Fruit fly (Drosophila melanogaster): ENCODE results near the gene Neto.

dm6 chrX:13565490-13566156 is 119.9 kb downstream of the Neto start:
- TF ChIP-seq gl (tag; optimal IDR thresholded peaks at IDR 0.05) = no peak
- TF ChIP-seq CG12605 (GFP tag; IDR thresholded peaks at IDR 0.05) = no peak
- TF ChIP-seq CG15710 (tag; optimal IDR thresholded peaks at IDR 0.05) = peak; percentile 34
- TF ChIP-seq fd96Ca (GFP tag; IDR thresholded peaks at IDR 0.05) = no peak
- TF ChIP-seq CG8159 (tag; optimal IDR thresholded peaks at IDR 0.05) = peak; percentile 13
- no peak for TF ChIP-seq rn (GFP tag; IDR thresholded peaks at IDR 0.05)
- TF ChIP-seq D1 (tag; optimal IDR thresholded peaks at IDR 0.05) = no peak
- no peak for TF ChIP-seq Pif1B (GFP tag; optimal IDR thresholded peaks at IDR 0.05)
- no peak for TF ChIP-seq CG13204 (GFP tag; optimal IDR thresholded peaks at IDR 0.05)
- no peak for TF ChIP-seq CG32121 (GFP tag; IDR thresholded peaks at IDR 0.05)
- no peak for TF ChIP-seq CG17806 (tag; optimal IDR thresholded peaks at IDR 0.05)
